Worm (Caenorhabditis elegans) whole organism, midembryonic: ENCODE results near the gene R07E5.17.

Experiments
- flt-1 ChIP-seq: fragments of 200-800 bp; sonication (Bioruptor generic); IDR thresholded peaks from 2 replicates; pipeline ENCODE4 v1.3.6; 2022; ENCODE audit warnings: missing genetic modification characterization, missing compliant biosample characterization
- med-1 ChIP-seq: sonication (generic microtip); optimal IDR thresholded peaks from 2 replicates; lab custom pipeline; 2017; ENCODE audit warnings: missing genetic modification characterization, mild to moderate bottlenecking, missing compliant biosample characterization, antibody characterized with exemption, missing genetic modification reagents; ENCODE audit not compliant: insufficient read depth
- tab-1 ChIP-seq: fragments of 200-800 bp; sonication (Bioruptor generic); IDR thresholded peaks from 2 replicates; pipeline ENCODE4 v1.3.6; 2022; ENCODE audit warnings: missing genetic modification characterization, missing compliant biosample characterization

DNA sequence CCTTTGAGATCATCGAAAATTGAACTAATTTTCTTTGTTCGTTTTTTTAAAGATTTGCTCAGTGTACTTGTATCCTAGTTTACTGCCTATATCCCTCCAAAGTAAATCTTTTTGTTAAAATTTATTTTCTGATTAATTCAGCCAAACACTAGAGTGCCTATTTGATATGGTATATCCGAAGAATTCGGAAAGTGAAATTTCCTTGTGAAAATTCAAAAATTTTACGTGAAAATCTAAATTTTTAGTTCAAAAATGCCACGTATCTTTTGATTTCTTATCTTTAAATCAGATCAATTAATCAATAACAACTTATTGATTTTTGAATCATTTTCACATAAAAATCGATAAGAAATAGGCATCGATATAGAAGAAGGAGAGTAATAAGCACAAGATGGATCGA is 5.8 kb downstream of the R07E5.17 start, which contains the start of gene R07E5.6:
- TF ChIP-seq tab-1 (GFP tag; lab: Robert Waterston, UW) (no peak), med-1 (GFP tag; lab: Kevin White, UChicago) (no peak), flt-1 (GFP tag; lab: Robert Waterston, UW) (no peak)
